Worm (Caenorhabditis elegans) whole organism, dauer: ENCODE measurements around the gene F23A7.3.
"Not testable (repeated sequence)": the region's sequence is repeated elsewhere in the genome, so short reads cannot be mapped to it uniquely, and the experiment has no call there.

ENCODE experiments used
- unc-62 ChIP-seq: sonication (generic microtip); optimal IDR thresholded peaks from 2 replicates; lab custom pipeline; 2017; ENCODE audit warnings: missing biosample characterization, missing genetic modification reagents, missing genetic modification characterization

F23A7.3 gene

DNA sequence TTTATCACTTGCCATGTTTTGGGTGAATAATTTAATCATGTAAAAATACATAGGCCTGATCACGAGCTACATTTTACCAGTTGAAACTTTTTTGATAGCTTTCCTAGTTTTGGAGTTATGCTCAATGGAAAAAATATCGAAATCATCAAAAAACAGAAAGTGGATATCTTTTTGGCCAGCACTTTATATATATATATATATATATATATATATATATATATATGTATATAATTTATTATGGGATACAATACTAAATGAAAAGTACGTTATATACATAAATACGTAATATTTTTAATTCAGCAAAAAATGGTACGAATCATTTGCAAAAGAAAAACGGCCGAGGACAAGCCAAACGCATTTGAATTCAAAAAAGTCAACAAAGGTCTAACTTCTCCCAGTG, at the start of gene F23A7.3:
Gene F23A7.3, plus strand, starts transcription at position 301 of the 400 bp plus-strand sequence.
- not testable (repeated sequence) for TF ChIP-seq unc-62 (GFP tag; lab: Kevin White, UChicago)

DNA sequence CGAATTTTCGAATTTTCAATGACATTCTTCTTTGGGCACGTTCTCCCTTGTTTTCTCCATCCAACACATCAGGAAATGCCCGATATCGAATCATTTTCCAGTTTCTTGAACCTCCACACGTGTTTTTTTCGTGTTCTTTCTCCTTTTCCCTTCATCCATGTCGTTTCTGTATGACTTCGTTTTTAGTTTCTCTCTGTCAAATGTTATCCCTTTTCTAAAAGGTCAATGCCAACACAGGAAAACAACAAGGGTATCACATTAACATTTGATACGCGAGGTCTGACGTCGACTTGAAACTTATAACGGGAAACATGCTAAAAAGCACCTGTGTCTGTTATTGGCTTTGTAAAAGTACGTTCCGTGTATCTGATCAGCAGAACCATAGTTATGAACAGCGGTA, 46.9 kb upstream of the F23A7.3 start:
- TF ChIP-seq unc-62 (GFP tag; lab: Kevin White, UChicago) = no peak

DNA sequence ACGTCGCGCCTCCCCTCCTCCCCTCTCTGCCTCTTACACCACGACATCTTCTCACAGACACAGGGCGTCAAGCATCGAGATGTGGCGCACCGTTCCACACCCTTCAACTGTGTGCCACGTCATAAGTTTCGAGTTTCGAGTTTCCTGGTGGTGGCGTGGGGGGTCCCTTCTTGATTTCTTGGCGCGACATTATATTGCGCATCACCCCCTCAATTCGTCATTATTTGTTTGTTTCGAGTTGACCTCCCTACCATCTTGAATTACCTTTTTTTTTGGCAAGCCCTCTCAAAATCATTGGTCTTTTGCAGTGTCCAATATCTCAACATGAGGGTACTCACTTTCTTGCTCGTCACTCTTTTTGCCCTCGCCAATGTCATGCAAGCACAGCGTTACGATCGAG, 35.7 kb upstream of the F23A7.3 start, which contains the start of gene nlp-67:
Gene nlp-67, plus strand, starts transcription at position 301 of the 400 bp plus-strand sequence.
- TF ChIP-seq unc-62 (GFP tag; lab: Kevin White, UChicago) = no peak

DNA sequence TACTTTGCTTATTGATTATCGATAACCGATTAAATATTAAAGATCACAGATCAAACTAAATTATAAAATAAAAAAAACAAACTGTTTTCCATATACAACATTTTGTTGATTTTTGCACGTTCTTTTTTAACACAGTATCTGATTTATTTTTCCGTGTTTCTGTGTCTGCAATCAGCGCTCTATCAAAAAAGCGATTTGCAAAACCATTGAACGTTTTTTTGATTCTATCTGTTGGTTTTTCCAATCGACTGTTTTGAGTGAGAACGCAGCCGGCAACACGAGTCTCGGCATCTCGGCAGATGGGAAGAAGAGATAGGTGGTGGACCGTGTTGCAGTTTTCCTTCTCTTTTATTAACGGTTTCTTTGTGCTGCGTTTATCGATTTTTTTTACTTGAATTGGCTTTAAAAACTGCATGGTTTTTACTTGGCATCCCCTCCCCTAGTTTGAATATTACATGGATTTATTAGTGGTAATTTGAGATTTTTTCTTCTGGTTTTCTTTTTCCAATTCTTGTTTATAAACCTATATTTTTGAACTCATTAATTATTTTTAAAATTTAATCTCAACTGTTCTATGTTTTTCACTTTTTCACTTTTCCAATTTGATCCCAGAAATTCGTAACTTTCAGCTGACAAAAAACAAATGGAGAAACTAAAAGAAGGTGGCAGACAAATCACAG, 30.4 kb upstream of the F23A7.3 start, which contains the start of gene slc-25A21:
Gene slc-25A21, plus strand, starts transcription at position 630 of the 680 bp plus-strand sequence.
- no peak for TF ChIP-seq unc-62 (GFP tag; lab: Kevin White, UChicago)

DNA sequence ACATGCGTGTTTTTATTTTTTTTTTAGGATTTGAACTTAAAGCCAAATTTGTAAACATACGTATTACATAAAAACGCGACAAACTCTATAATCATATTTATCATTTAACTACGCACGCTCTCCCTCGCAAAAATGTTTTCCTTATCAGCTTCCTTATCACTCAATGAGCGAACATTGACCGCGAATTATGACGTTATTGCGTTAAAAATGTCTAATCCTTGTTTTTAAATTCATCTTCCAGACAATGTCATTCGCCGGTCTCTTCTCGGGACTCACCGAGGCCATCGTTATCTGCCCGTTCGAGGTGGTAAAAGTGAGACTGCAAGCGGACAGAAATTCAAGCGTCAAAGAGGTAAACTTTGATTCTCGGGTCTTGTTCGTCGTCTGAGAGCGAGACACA, 27.2 kb upstream of the F23A7.3 start:
- no peak for TF ChIP-seq unc-62 (GFP tag; lab: Kevin White, UChicago)

DNA sequence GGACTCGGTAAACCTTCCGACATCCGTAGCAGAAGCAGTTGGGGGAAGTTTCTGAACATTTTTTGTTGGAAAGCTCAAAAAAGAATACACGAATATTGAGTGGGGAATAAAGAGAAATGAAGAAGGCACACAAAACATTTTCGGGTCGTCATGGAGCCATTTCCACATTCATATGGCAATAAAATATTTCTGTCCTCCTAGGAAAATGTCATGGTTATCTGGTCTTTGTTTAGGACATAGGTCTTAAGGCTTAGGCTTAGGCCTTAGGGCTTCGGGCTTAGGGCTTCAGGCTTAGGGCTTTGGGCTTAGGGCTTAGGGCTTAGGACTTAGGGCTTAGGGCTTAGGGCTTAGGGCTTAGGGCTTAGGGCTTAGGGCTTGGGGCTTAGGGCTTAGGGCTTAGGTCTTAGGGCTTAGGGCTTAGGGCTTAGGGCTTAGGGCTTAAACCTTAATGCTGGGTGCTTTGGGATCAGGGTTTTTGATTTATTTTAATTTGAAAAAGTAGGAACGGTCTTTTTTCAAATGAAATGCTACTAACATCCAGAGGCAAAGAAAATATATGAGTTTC, 20.5 kb upstream of the F23A7.3 start, which contains the start of gene R11.3:
Gene R11.3, minus strand, starts transcription at position 51 of the 565 bp plus-strand sequence.
- TF ChIP-seq unc-62 (GFP tag; lab: Kevin White, UChicago) = no peak

DNA sequence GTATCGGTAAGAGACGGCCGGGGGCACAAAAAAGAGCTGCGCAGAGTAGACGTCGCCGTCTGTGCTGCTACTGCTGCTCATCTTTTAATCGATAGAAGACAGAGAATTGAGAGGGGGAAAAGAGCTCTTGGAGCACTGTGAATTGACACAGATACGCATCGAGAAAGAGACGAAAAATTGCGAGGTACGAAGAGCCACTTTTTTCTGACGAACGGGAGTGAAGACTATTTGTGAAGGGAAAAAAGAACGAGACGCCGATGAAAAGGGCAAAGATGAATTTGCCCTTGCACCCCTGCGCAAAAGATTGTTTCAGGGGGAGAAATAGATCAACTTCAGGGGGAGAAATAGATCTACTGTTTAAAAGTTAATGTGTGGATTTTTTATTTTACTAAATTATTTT, 17.6 kb upstream of the F23A7.3 start:
- no peak for TF ChIP-seq unc-62 (GFP tag; lab: Kevin White, UChicago)

DNA sequence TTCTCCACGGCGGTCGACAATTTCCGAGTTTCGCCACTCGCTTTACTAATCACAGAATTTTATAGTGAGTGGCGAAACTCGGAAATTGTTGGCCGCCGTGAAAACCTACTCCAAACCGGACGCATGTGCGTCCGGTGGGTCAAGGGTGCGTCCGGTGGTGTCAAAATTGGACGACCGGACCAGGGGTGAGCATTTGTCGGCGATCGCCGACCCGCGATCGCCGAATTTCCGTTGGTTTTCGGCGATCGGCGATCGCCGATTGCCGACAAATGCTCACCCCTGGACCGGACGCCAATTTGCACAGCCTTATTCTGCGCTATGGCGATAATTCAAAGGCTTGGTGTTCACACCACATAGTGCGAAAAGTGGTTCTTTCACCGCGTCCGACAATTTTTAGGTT, 15.5 kb upstream of the F23A7.3 start:
- no peak for TF ChIP-seq unc-62 (GFP tag; lab: Kevin White, UChicago)

DNA sequence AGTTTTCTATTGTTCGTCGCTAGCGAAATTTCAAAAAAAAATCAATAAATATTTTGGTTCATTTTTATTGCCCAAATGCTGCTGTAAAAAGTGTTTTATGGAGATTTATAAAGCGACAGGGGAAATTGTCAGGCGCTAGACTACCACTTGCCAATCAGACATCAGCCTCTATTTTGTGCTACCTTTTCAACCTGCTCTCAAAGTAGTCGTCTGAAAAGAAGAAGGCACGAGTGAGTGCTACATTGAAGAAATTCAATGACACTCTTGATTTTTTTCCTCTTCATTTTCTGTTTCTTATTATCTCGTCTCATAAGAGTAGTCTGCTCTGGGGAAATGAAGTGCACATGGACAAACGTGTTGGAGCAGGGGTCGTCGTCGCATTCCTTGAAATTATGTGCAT, 13.9 kb upstream of the F23A7.3 start:
- no peak for TF ChIP-seq unc-62 (GFP tag; lab: Kevin White, UChicago)

DNA sequence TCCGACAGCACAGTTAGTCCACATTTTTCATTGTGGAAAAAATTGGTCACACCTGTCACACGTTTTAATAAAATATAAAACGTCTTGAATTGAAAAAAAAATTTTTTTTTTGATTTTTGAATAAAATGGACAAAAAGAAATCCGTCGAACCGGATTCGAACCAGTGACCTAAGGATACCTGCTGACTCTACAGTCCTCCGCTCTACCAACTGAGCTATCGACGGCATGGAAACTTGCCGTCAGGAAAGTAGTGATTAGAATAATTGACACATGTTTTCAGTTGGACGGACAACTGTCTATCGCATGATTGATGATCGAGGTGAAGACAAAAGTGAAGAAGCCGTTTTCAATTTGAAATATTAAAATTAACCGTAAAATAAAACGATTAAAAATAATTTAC, 11.7 kb upstream of the F23A7.3 start:
- no peak for TF ChIP-seq unc-62 (GFP tag; lab: Kevin White, UChicago)

DNA sequence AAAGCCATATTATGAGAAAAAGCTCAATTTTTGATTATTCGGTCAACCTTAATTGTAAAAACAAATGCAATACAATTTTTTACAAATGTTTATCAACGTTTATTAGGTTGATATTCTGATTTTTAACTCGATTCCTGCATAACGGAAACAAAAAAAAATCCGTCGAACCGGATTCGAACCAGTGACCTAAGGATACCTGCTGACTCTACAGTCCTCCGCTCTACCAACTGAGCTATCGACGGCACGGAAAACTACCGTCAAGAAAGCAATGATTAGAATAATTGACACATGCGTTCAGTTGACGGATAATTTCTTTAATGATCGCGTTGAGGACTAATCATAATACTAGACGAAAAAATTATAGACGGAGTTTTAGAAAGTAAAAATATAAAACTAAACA, 11.1 kb upstream of the F23A7.3 start:
- TF ChIP-seq unc-62 (GFP tag; lab: Kevin White, UChicago) = no peak

DNA sequence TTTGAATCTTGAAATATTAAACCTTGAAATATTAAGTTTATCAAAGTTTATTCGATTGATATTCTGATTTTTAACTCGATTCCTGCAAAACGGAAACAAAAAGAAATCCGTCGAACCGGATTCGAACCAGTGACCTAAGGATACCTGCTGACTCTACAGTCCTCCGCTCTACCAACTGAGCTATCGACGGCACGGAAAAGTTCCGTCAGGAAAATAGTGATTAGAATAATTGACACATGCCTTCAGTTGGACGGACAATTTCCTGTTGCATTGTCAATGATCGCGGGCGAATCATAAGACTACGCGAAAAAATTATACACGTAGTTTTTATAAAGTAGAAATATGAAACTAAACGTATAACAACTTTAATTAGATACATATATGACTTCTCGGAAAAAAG, 10.7 kb upstream of the F23A7.3 start:
- no peak for TF ChIP-seq unc-62 (GFP tag; lab: Kevin White, UChicago)

DNA sequence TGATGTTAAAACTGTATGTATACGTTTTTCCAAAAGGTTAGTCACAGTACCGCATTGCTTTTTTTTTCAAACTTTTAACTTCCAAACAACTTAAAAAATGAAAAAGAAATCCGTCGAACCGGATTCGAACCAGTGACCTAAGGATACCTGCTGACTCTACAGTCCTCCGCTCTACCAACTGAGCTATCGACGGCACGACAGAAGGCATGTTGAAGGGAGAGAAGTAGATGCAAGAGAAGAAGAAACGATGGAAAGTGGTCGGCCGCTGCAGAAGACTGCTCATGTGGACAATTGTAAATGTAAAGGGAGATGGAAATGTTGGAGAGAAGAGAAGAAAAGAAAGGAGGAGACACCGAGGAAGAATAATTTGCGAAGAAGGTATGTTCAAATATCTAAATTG, 10.2 kb upstream of the F23A7.3 start:
- TF ChIP-seq unc-62 (GFP tag; lab: Kevin White, UChicago) = no peak

DNA sequence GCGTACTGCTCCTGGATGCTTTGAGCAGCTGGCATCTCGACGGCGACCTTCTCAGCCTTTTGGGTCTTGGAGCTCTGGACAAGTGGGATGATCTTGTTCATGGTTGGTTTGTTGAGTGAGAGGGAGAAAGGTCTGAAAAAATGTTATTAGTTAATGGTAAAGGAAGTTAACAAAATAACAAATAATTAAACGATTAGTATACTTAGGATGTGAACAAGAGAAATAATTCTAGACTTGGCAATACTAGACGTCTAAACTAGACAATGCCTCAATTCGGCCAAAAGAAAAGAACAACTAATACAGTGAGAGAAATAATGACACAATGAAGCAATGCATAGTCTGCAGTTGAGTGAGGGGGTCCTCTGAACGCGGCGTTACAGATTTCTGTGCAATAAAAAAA, 9.3 kb upstream of the F23A7.3 start, which contains the start of gene R11.4:
Gene R11.4, minus strand, starts transcription at position 101 of the 400 bp plus-strand sequence.
- no peak for TF ChIP-seq unc-62 (GFP tag; lab: Kevin White, UChicago)

DNA sequence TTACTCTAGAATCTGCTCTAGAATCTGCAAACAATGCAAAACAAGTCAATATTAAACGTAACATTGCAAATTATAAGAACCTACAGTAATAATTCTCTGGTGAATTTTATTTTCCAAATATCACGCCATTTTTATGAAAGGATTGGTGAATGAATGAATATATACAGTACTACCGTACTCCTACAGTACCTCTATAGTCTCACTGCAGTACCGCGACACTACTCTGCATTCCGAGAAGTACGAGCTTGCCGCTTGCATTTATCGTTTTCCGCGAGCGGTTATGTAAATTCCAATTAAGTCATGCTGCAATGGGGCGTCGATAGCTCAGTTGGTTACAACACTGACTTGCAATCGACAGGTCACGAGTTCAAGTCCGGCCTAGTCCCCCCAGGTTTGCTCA, 7.5 kb upstream of the F23A7.3 start, which contains the start of gene F23A7.4:
Gene F23A7.4, plus strand, starts transcription at position 301 of the 400 bp plus-strand sequence.
- not testable (repeated sequence) for TF ChIP-seq unc-62 (GFP tag; lab: Kevin White, UChicago)

DNA sequence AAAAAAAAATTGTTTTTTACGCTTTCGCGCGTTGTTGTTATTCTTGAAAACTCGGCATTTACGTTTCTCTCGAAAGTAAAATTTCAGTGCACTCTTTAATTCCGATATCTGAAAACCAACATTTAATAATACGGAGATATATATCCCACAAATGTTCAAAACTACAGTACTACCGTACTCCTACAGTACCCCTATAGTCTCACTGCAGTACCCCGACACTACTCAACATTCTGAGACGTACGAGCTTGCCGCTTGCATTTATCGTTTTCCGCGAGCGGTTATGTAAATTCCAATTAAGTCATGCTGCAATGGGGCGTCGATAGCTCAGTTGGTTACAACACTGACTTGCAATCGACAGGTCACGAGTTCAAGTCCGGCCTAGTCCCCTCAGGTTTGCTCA, 6.7 kb upstream of the F23A7.3 start, which contains the start of gene F23A7.8:
Gene F23A7.8, plus strand, starts transcription at position 301 of the 400 bp plus-strand sequence.
- not testable (repeated sequence) for TF ChIP-seq unc-62 (GFP tag; lab: Kevin White, UChicago)

DNA sequence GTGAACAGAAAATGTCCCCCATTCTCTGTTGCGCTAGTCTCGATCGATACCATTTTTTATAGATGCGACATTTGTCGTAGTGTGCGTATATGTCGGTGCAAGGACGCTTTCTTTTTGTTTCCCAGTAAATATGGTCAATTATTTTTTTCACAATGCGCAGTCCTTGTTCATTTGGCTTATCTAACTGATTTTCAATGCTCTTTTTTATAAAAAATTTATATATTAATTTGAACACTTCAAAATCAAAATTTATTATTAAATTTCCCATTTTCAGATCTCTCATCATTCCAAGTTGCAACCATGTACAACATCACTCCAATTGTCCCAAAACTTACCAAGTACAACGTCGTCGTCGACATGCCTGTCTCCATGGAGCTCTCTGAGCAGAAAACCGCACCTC, 2.7 kb upstream of the F23A7.3 start, which contains the start of gene F23A7.1:
Gene F23A7.1, plus strand, starts transcription at position 301 of the 400 bp plus-strand sequence.
- TF ChIP-seq unc-62 (GFP tag; lab: Kevin White, UChicago) = no peak
